Fruit fly (Drosophila melanogaster) whole organism, adult: ENCODE data around the gene CG32284.
A peak's percentile ranks its signal among the peaks of the same experiment; 100 is the strongest.

Experiments
- CG11617 ChIP-seq: fragments of 200-800 bp; sonication (Bioruptor generic); optimal IDR thresholded peaks from 2 replicates; lab custom pipeline; 2017; ENCODE audit warnings: mild to moderate bottlenecking, missing biosample characterization, missing genetic modification reagents, missing genetic modification characterization
- CG12768 ChIP-seq: fragments of 200-800 bp; sonication (Bioruptor generic); optimal IDR thresholded peaks from 2 replicates; lab custom pipeline; 2017; ENCODE audit warnings: missing biosample characterization, missing genetic modification characterization, mild to moderate bottlenecking, moderate library complexity, missing genetic modification reagents
- CG14711 ChIP-seq: fragments of 200-800 bp; sonication (Bioruptor generic); optimal IDR thresholded peaks from 2 replicates; lab custom pipeline; 2018; ENCODE audit warnings: missing biosample characterization, mild to moderate bottlenecking, missing genetic modification characterization, moderate library complexity
- CG1620 ChIP-seq: fragments of 200-800 bp; sonication (Bioruptor generic); optimal IDR thresholded peaks from 2 replicates; lab custom pipeline; 2016; ENCODE audit warnings: missing biosample characterization, missing genetic modification characterization
- CG33017 ChIP-seq: fragments of 200-800 bp; sonication (Bioruptor generic); optimal IDR thresholded peaks from 2 replicates; lab custom pipeline; 2018; ENCODE audit warnings: missing biosample characterization, mild to moderate bottlenecking, missing genetic modification characterization, moderate library complexity
- CG5204 ChIP-seq: fragments of 200-800 bp; sonication (Bioruptor generic); optimal IDR thresholded peaks from 2 replicates; lab custom pipeline; 2016; ENCODE audit warnings: missing biosample characterization, missing genetic modification characterization
- CG7045 ChIP-seq: fragments of 200-800 bp; sonication (Bioruptor generic); optimal IDR thresholded peaks from 2 replicates; lab custom pipeline; 2017; ENCODE audit warnings: missing biosample characterization, mild to moderate bottlenecking, missing genetic modification characterization
- CG7101 ChIP-seq: fragments of 200-800 bp; sonication (Bioruptor generic); optimal IDR thresholded peaks from 2 replicates; lab custom pipeline; 2018; ENCODE audit warnings: missing biosample characterization, mild to moderate bottlenecking, missing genetic modification characterization, moderate library complexity
- Clk ChIP-seq: fragments of 200-800 bp; sonication (Bioruptor generic); optimal IDR thresholded peaks from 2 replicates; lab custom pipeline; 2017; ENCODE audit warnings: missing biosample characterization, missing genetic modification characterization
- Crg-1 ChIP-seq: fragments of 200-800 bp; sonication (Bioruptor generic); optimal IDR thresholded peaks from 2 replicates; lab custom pipeline; 2016; ENCODE audit warnings: missing biosample characterization, missing genetic modification characterization
- Hr96 ChIP-seq: fragments of 200-800 bp; sonication (Bioruptor generic); optimal IDR thresholded peaks from 2 replicates; lab custom pipeline; 2016; ENCODE audit warnings: missing biosample characterization, missing genetic modification characterization
- Mnt ChIP-seq: fragments of 200-800 bp; sonication (Bioruptor generic); optimal IDR thresholded peaks from 2 replicates; lab custom pipeline; 2016; ENCODE audit warnings: missing biosample characterization, mild to moderate bottlenecking, missing genetic modification characterization
- bab1 ChIP-seq: fragments of 200-800 bp; sonication (Bioruptor generic); optimal IDR thresholded peaks from 3 replicates; lab custom pipeline; 2019; ENCODE audit warnings: missing biosample characterization, mild to moderate bottlenecking, missing genetic modification characterization, moderate library complexity
- cic ChIP-seq: fragments of 200-800 bp; sonication (Bioruptor generic); optimal IDR thresholded peaks from 2 replicates; lab custom pipeline; 2017; ENCODE audit warnings: missing biosample characterization, mild to moderate bottlenecking, missing genetic modification characterization, moderate library complexity
- cnc ChIP-seq, 2 experiments: fragments of >200 bp; optimal IDR thresholded peaks; 2 replicates each; lab custom pipeline; 2017
- kay ChIP-seq: fragments of 200-800 bp; sonication (Bioruptor generic); peaks from one replicate; lab custom pipeline; 2016; ENCODE audit warnings: missing biosample characterization, missing genetic modification characterization, borderline replicate concordance
- ovo ChIP-seq: fragments of 200-800 bp; sonication (Bioruptor generic); optimal IDR thresholded peaks from 2 replicates; lab custom pipeline; 2016; ENCODE audit warnings: missing biosample characterization, missing genetic modification characterization
- pad ChIP-seq: fragments of 200-800 bp; sonication (Bioruptor generic); optimal IDR thresholded peaks from 3 replicates; lab custom pipeline; 2017; ENCODE audit warnings: missing biosample characterization, missing genetic modification characterization, mild to moderate bottlenecking, moderate library complexity, missing genetic modification reagents
- tj ChIP-seq: fragments of 200-800 bp; sonication (Bioruptor generic); optimal IDR thresholded peaks from 3 replicates; lab custom pipeline; 2017; ENCODE audit warnings: missing biosample characterization, mild to moderate bottlenecking, missing genetic modification characterization, moderate library complexity
- toe ChIP-seq: fragments of 200-800 bp; sonication (Bioruptor generic); optimal IDR thresholded peaks from 2 replicates; lab custom pipeline; 2016; ENCODE audit warnings: missing biosample characterization, missing genetic modification characterization

The CG32284 gene

DNA sequence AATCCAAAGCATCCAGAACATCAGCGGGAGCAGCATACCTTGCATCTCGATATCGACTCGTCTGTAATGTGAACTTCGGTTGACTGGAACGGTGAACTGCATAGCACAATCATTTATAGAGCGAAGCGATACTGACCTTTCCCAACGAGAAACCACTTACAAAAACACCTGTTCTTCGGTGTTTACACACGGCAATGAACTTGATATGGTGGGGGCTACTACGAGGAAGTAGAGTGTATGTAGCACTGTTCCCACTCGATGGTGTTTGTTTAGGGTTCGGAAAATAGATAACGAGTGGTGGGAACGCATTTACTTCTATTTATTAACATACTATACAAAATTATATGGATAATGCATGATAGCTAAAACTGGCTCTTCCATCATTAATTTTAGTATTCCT is 22.4 kb downstream of the CG32284 start, which contains the start of the genes CG32269 and CG32270:
Gene CG32269 (minus strand): TSS at position 91 of the 400 bp plus-strand sequence.
Gene CG32270 (minus strand): TSS at position 91 of the 400 bp plus-strand sequence.
- peak; percentile 52 for TF ChIP-seq CG7045 (GFP tag; lab: Kevin White, UChicago)
- peak; percentile 51 for TF ChIP-seq Crg-1 (GFP tag; lab: Kevin White, UChicago)
- peak; percentile 65 for TF ChIP-seq cic
- no peak for TF ChIP-seq kay
- TF ChIP-seq Hr96 (GFP tag; lab: Kevin White, UChicago): peak; percentile 40
- TF ChIP-seq CG33017 (tag; lab: Kevin White, UChicago): peak; percentile 2
- no peak for TF ChIP-seq CG5204 (GFP tag; lab: Kevin White, UChicago)
- TF ChIP-seq CG12768: peak; percentile 73
- TF ChIP-seq bab1: no peak
- TF ChIP-seq cnc (optimal IDR thresholded peaks at IDR 0.05; lab: Kevin White, UChicago): no peak
- peak; percentile 48 for TF ChIP-seq CG7101 (tag; lab: Kevin White, UChicago)
- TF ChIP-seq pad (GFP tag; lab: Kevin White, UChicago): peak; percentile 12
- TF ChIP-seq tj (GFP tag; lab: Kevin White, UChicago): no peak
- peak; percentile 46 for TF ChIP-seq toe (GFP tag; lab: Kevin White, UChicago)
- peak; percentile 18 for TF ChIP-seq CG11617
- peak; percentile 24 for TF ChIP-seq ovo (GFP tag; lab: Kevin White, UChicago)
- TF ChIP-seq Mnt (GFP tag; lab: Kevin White, UChicago): peak; percentile 60
- peak; percentile 23 for TF ChIP-seq CG1620 (GFP tag; lab: Kevin White, UChicago)

DNA sequence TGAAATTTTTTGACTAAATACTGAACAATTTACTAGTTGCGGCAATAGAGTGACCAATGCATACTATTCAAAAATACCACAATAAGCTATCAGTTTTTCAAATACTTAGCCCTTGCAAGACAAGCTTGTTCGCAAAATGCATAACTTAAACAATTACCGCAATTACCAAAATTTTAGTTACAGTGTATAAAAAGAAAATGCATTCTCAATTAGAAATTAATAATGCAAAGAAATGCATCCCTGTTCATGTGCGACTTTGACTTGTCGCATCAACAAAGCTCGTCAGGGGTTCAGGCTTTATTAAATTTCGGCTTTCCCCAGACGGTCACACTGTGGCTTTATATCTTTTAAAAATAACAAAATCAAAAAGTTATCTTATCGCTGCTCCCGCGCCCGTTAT is 32.4 kb downstream of the CG32284 start, which contains the start of the genes hob and nSMase:
Gene hob (minus strand): TSS at position 62 of the 400 bp plus-strand sequence.
Gene nSMase (plus strand): TSS at position 298 of the 400 bp plus-strand sequence.
- TF ChIP-seq cic (peak; percentile 47), CG7045 (GFP tag; lab: Kevin White, UChicago) (no peak), pad (GFP tag; lab: Kevin White, UChicago) (peak; percentile 4), kay (no peak), ovo (GFP tag; lab: Kevin White, UChicago) (no peak), toe (GFP tag; lab: Kevin White, UChicago) (no peak), CG14711 (peak; percentile 14), Mnt (GFP tag; lab: Kevin White, UChicago) (peak; percentile 60), CG33017 (tag; lab: Kevin White, UChicago) (no peak), bab1 (peak; percentile 64), cnc (optimal IDR thresholded peaks at IDR 0.05; lab: Kevin White, UChicago) (no peak), Clk (GFP tag; lab: Kevin White, UChicago) (no peak), CG1620 (GFP tag; lab: Kevin White, UChicago) (peak; percentile 13), Crg-1 (GFP tag; lab: Kevin White, UChicago) (no peak), tj (GFP tag; lab: Kevin White, UChicago) (peak; percentile 8), CG12768 (no peak), CG11617 (peak; percentile 37), CG7101 (tag; lab: Kevin White, UChicago) (peak; percentile 33), Hr96 (GFP tag; lab: Kevin White, UChicago) (no peak), CG5204 (GFP tag; lab: Kevin White, UChicago) (no peak)

DNA sequence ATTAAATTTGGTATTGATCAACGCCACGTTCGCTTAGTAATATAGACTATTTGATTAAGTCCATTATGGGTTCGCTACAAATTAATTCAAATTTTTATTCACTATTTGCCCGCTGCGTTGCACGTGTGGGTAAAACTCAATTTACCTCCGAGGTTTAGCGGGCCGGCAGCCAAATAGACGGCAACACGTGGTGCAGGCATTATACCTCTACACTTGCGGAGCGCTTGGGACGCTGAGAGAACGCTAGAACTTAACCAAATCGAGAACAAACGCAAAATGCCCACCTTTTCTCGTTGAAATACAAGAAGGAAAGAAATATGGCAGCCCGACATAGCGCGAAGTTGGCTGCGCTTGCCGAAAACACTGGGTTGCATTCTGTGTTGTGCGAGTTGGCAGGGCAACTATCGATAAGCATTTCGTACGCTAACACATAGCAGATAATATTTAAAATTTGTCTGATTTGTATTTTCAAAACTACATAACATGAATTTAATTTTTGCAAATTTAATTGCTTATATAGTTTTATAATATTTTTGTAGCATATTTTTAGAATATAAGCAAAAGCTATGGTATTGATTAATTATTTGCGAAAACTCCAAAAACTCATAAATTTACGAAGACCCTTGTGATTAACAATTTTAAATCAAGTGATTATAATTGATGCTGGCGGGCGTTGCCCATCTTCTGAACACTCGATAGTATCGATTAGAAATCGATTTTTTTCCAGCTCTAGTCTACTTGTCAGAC is 36.4 kb downstream of the CG32284 start, which contains the start of the genes RpL28 and eIF1:
Gene RpL28 (minus strand): TSS at position 318 of the 747 bp plus-strand sequence.
Gene eIF1 (plus strand): TSS at position 699 of the 747 bp plus-strand sequence.
- TF ChIP-seq CG1620 (GFP tag; lab: Kevin White, UChicago) (peak; percentile 98), CG7045 (GFP tag; lab: Kevin White, UChicago) (peak; percentile 93), pad (GFP tag; lab: Kevin White, UChicago) (peak; percentile 87), cnc (optimal IDR thresholded peaks at IDR 0.05; lab: Kevin White, UChicago) (no peak), cic (peak; percentile 57), toe (GFP tag; lab: Kevin White, UChicago) (no peak), CG11617 (peak; percentile 98), CG33017 (tag; lab: Kevin White, UChicago) (peak; percentile 81), CG7101 (tag; lab: Kevin White, UChicago) (peak; percentile 96), bab1 (peak; percentile 70), Crg-1 (GFP tag; lab: Kevin White, UChicago) (peak; percentile 98), CG12768 (peak; percentile 94), tj (GFP tag; lab: Kevin White, UChicago) (peak; percentile 84), Mnt (GFP tag; lab: Kevin White, UChicago) (peak; percentile 96), ovo (GFP tag; lab: Kevin White, UChicago) (peak; percentile 96), Clk (GFP tag; lab: Kevin White, UChicago) (peak; percentile 90), Hr96 (GFP tag; lab: Kevin White, UChicago) (peak; percentile 97), CG14711 (peak; percentile 79), CG5204 (GFP tag; lab: Kevin White, UChicago) (no peak), kay (no peak)

DNA sequence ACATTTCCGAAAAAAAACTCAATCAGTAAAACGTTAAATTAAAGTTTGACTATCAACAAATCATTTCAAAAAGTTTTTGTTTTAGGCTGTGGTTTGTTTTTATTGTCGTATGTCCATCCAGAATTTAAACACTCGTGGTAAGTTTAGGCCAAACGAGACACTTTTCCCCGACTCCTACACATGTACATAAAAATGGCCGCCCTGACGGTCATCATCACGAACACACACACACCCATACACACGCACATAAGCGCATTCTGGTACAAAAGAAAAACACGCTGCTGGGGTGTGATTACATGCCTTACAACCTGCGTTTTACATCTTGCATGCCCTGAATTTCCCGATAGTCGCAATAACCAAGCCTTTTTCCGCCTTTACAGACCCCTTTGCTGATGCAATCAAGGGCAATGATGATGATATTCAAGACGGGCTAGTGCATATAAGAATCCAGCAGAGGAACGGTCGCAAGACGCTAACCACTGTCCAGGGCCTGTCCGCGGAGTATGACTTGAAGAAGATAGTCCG is 37.0 kb downstream of the CG32284 start:
- TF ChIP-seq CG11617: no peak
- no peak for TF ChIP-seq CG12768
- no peak for TF ChIP-seq CG7045 (GFP tag; lab: Kevin White, UChicago)
- no peak for TF ChIP-seq Crg-1 (GFP tag; lab: Kevin White, UChicago)
- no peak for TF ChIP-seq Clk (GFP tag; lab: Kevin White, UChicago)
- TF ChIP-seq CG33017 (tag; lab: Kevin White, UChicago): no peak
- TF ChIP-seq Mnt (GFP tag; lab: Kevin White, UChicago): no peak
- TF ChIP-seq kay: no peak
- no peak for TF ChIP-seq ovo (GFP tag; lab: Kevin White, UChicago)
- TF ChIP-seq tj (GFP tag; lab: Kevin White, UChicago): no peak
- TF ChIP-seq CG5204 (GFP tag; lab: Kevin White, UChicago): no peak
- TF ChIP-seq cnc (optimal IDR thresholded peaks at IDR 0.05; lab: Kevin White, UChicago): no peak
- no peak for TF ChIP-seq pad (GFP tag; lab: Kevin White, UChicago)
- TF ChIP-seq CG7101 (tag; lab: Kevin White, UChicago): no peak
- TF ChIP-seq bab1: no peak
- no peak for TF ChIP-seq CG14711
- no peak for TF ChIP-seq CG1620 (GFP tag; lab: Kevin White, UChicago)
- TF ChIP-seq cic: no peak
- TF ChIP-seq toe (GFP tag; lab: Kevin White, UChicago): no peak
